Worm (Caenorhabditis elegans): Measurements from ENCODE around the gene deb-1.

- no peak for TF ChIP-seq hnd-1 (tag; optimal IDR thresholded peaks at IDR 0.05)
- TF ChIP-seq tbx-11 (GFP tag; IDR thresholded peaks at IDR 0.05), result no peak
- no peak for TF ChIP-seq ama-1 (optimal IDR thresholded peaks at IDR 0.05)
These were observed 20.5 kb upstream of the deb-1 start, which contains the start of gene nas-8 for ce11 chrIV:7114599-7114998.

Data from whole organism, early embryonic.